Fruit fly (Drosophila melanogaster) whole organism, prepupa: ENCODE results near the gene Chc.

Source experiments
- CG11762 ChIP-seq: fragments of 200-800 bp; sonication (Bioruptor generic); optimal IDR thresholded peaks from 3 replicates; lab custom pipeline; 2016; ENCODE audit warnings: missing biosample characterization, missing genetic modification characterization; ENCODE audit not compliant: insufficient read depth
- CG6854 ChIP-seq: fragments of 200-800 bp; sonication (Bioruptor generic); optimal IDR thresholded peaks from 2 replicates; lab custom pipeline; 2017; ENCODE audit warnings: missing biosample characterization, mild to moderate bottlenecking, missing genetic modification characterization
- Lpt ChIP-seq: fragments of 200-800 bp; sonication (Bioruptor generic); optimal IDR thresholded peaks from 3 replicates; lab custom pipeline; 2016; ENCODE audit warnings: missing biosample characterization, missing genetic modification characterization
- OdsH ChIP-seq: fragments of 200-800 bp; sonication (Bioruptor generic); optimal IDR thresholded peaks from 3 replicates; lab custom pipeline; 2016; ENCODE audit warnings: missing biosample characterization, missing genetic modification characterization
- eg ChIP-seq: fragments of 200-800 bp; sonication (Bioruptor generic); IDR thresholded peaks from 3 replicates; pipeline ENCODE4 v1.3.6; 2022; ENCODE audit warnings: missing biosample characterization, missing genetic modification characterization
- net ChIP-seq: fragments of 200-800 bp; sonication (Bioruptor generic); optimal IDR thresholded peaks from 3 replicates; lab custom pipeline; 2016; ENCODE audit warnings: missing biosample characterization, missing genetic modification characterization

DNA sequence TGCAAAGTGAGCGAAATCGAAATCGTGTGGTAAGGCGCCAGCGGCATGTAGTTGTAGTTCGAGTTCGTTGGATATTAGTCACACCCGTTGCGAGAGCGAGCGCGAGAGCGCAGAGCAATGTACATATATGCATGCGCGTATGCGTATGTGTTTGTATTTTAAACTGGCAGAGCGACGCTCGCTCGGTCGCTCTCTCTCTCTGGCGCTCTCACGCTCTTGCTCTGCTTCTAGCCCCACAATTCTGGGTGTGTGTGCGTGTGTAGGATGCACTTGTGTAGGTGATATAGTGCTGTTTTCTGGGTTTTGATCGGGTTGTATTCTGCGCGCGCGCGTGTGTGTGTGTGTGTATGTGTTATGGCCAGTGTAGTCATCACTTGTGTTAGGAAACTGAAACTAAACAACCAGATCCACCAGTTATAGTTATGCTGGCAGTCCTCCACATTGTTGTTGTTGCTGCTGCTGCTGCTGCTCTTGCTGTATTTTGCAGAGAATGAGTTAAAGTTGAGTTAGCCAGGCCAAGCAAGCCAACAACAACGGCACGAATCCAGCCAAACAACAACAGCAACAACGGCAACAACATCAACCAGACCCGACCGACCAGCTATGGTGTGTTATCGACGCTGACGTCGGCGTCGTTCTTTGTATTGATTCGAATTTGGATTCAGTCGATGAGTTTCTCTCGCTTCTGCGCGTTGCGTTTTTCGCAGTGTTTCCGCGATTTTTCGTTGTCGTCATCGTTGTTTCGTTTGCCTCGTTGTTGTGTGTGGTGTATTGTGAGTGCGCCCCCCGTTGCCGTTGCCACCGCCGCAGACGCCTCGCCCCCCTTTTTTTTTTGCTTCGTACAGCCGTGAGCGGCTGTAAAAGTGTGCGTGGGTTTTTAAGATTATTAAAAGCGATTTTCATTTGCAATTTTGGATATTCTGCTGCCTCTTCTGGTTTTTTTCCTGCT, 23.4 kb downstream of the Chc start:
- TF ChIP-seq CG6854 (GFP tag; lab: Kevin White, UChicago) (peak; percentile 56), OdsH (GFP tag; lab: Kevin White, UChicago) (peak; percentile 3), eg (GFP tag; lab: Robert Waterston, UW) (peak; percentile 48), CG11762 (GFP tag; lab: Kevin White, UChicago) (no peak), net (GFP tag; lab: Kevin White, UChicago) (no peak), Lpt (GFP tag; lab: Kevin White, UChicago) (peak; percentile 56)
